Worm (Caenorhabditis elegans) whole organism, L3 larva: ENCODE measurements around the gene cah-4.

Experiments used
- R02D3.7 ChIP-seq: fragments of 150-350 bp; optimal IDR thresholded peaks from 2 replicates; lab custom pipeline; 2014; ENCODE audit warnings: missing biosample characterization, missing genetic modification characterization
- ZK546.5 ChIP-seq: sonication (generic microtip); optimal IDR thresholded peaks from 2 replicates; lab custom pipeline; 2017; ENCODE audit warnings: missing biosample characterization, missing genetic modification characterization
- ceh-16 ChIP-seq: sonication (generic microtip); optimal IDR thresholded peaks from 2 replicates; lab custom pipeline; 2017; ENCODE audit warnings: missing biosample characterization, missing genetic modification characterization
- ceh-28 ChIP-seq: fragments of 150-350 bp; optimal IDR thresholded peaks from 2 replicates; lab custom pipeline; 2014; ENCODE audit warnings: missing biosample characterization, missing genetic modification reagents, missing genetic modification characterization
- daf-12 ChIP-seq: fragments of 150-350 bp; optimal IDR thresholded peaks from 2 replicates; lab custom pipeline; 2014; ENCODE audit warnings: missing biosample characterization, missing genetic modification reagents, missing genetic modification characterization
- elt-2 ChIP-seq: sonication (generic microtip); optimal IDR thresholded peaks from 2 replicates; lab custom pipeline; 2016; ENCODE audit warnings: missing genetic modification reagents, mild to moderate bottlenecking, missing genetic modification characterization, missing compliant biosample characterization
- elt-3 ChIP-seq, 3 experiments: fragments of 150-350 bp in 1 of 3; sonication (generic microtip) in 2 of 3; optimal IDR thresholded peaks; 2 replicates in 2 of 3; 4 replicates in 1 of 3; lab custom pipeline; 2014 to 2017; ENCODE audit warnings: missing biosample characterization in 3 of 3, missing genetic modification characterization in 3 of 3
- eor-1 ChIP-seq, 2 experiments: fragments of 150-350 bp; optimal IDR thresholded peaks; 2 replicates each; lab custom pipeline; 2014 to 2018; ENCODE audit warnings: missing biosample characterization in 2 of 2, missing genetic modification characterization in 2 of 2
- fkh-10 ChIP-seq: sonication (generic microtip); optimal IDR thresholded peaks from 2 replicates; lab custom pipeline; 2017; ENCODE audit warnings: missing biosample characterization, missing genetic modification reagents, missing genetic modification characterization
- fos-1 ChIP-seq: fragments of 150-350 bp; optimal IDR thresholded peaks from 2 replicates; lab custom pipeline; 2014; ENCODE audit warnings: missing biosample characterization, missing genetic modification characterization
- hmg-11 ChIP-seq: sonication (generic microtip); optimal IDR thresholded peaks from 2 replicates; lab custom pipeline; 2016; ENCODE audit warnings: missing genetic modification characterization, missing compliant biosample characterization
- jun-1 ChIP-seq: fragments of 150-350 bp; optimal IDR thresholded peaks from 2 replicates; lab custom pipeline; 2014; ENCODE audit warnings: missing biosample characterization, missing genetic modification reagents, missing genetic modification characterization
- lin-15B ChIP-seq: fragments of 150-350 bp; optimal IDR thresholded peaks from 2 replicates; lab custom pipeline; 2014; ENCODE audit warnings: missing biosample characterization, missing genetic modification characterization
- lin-39 ChIP-seq: fragments of 150-350 bp; optimal IDR thresholded peaks from 2 replicates; lab custom pipeline; 2018; ENCODE audit warnings: missing biosample characterization, missing genetic modification reagents, missing genetic modification characterization
- lsy-12 ChIP-seq: sonication (generic microtip); optimal IDR thresholded peaks from 2 replicates; lab custom pipeline; 2016; ENCODE audit warnings: mild to moderate bottlenecking, missing genetic modification characterization, missing compliant biosample characterization
- mdl-1 ChIP-seq: fragments of 150-350 bp; optimal IDR thresholded peaks from 2 replicates; lab custom pipeline; 2014; ENCODE audit warnings: missing biosample characterization, missing genetic modification characterization
- mml-1 ChIP-seq: fragments of 150-350 bp; sonication (generic microtip); optimal IDR thresholded peaks from 3 replicates; lab custom pipeline; 2014; ENCODE audit warnings: missing biosample characterization, missing genetic modification characterization
- nfya-1 ChIP-seq: sonication (generic microtip); optimal IDR thresholded peaks from 2 replicates; lab custom pipeline; 2017; ENCODE audit warnings: missing genetic modification characterization, mild to moderate bottlenecking, missing compliant biosample characterization, antibody characterized with exemption, moderate library complexity; ENCODE audit not compliant: insufficient read depth
- nhr-12 ChIP-seq: fragments of 150-350 bp; optimal IDR thresholded peaks from 2 replicates; lab custom pipeline; 2014; ENCODE audit warnings: missing biosample characterization, missing genetic modification characterization
- nhr-23 ChIP-seq: fragments of 150-350 bp; optimal IDR thresholded peaks from 2 replicates; lab custom pipeline; 2014; ENCODE audit warnings: missing biosample characterization, missing genetic modification reagents, missing genetic modification characterization
- nhr-237 ChIP-seq: fragments of 150-350 bp; optimal IDR thresholded peaks from 2 replicates; lab custom pipeline; 2014; ENCODE audit warnings: missing biosample characterization, missing genetic modification characterization
- nhr-25 ChIP-seq: sonication (generic microtip); optimal IDR thresholded peaks from 2 replicates; lab custom pipeline; 2017; ENCODE audit warnings: missing biosample characterization, missing genetic modification characterization
- nhr-28 ChIP-seq: fragments of 150-350 bp; optimal IDR thresholded peaks from 2 replicates; lab custom pipeline; 2014; ENCODE audit warnings: missing biosample characterization, missing genetic modification characterization
- nhr-43 ChIP-seq: sonication (generic microtip); optimal IDR thresholded peaks from 2 replicates; lab custom pipeline; 2016; ENCODE audit warnings: mild to moderate bottlenecking, missing genetic modification characterization, missing compliant biosample characterization; ENCODE audit not compliant: poor library complexity, severe bottlenecking
- nhr-76 ChIP-seq: fragments of 150-350 bp; sonication (generic microtip); optimal IDR thresholded peaks from 5 replicates; lab custom pipeline; 2014; ENCODE audit warnings: missing biosample characterization, missing genetic modification characterization
- nhr-77 ChIP-seq: fragments of 150-350 bp; optimal IDR thresholded peaks from 2 replicates; lab custom pipeline; 2014; ENCODE audit warnings: missing biosample characterization, missing genetic modification characterization
- pha-4 ChIP-seq: fragments of 150-350 bp; optimal IDR thresholded peaks from 2 replicates; lab custom pipeline; 2014; ENCODE audit warnings: missing biosample characterization, missing genetic modification reagents, missing genetic modification characterization
- pqm-1 ChIP-seq: fragments of 150-350 bp; optimal IDR thresholded peaks from 2 replicates; lab custom pipeline; 2017; ENCODE audit warnings: missing biosample characterization, missing genetic modification characterization, inconsistent platforms
- sea-2 ChIP-seq: fragments of 150-350 bp; sonication (generic microtip); optimal IDR thresholded peaks from 4 replicates; lab custom pipeline; 2014; ENCODE audit warnings: missing biosample characterization, missing genetic modification reagents, missing genetic modification characterization
- skn-1 ChIP-seq: fragments of 150-350 bp; optimal IDR thresholded peaks from 2 replicates; lab custom pipeline; 2014; ENCODE audit warnings: missing biosample characterization, missing genetic modification characterization
- snpc-4 ChIP-seq: fragments of 150-350 bp; optimal IDR thresholded peaks from 2 replicates; lab custom pipeline; 2014; ENCODE audit warnings: missing biosample characterization, missing genetic modification characterization
- unc-39 ChIP-seq: sonication (generic microtip); optimal IDR thresholded peaks from 4 replicates; lab custom pipeline; 2017; ENCODE audit warnings: missing biosample characterization, missing genetic modification characterization
- unc-62 ChIP-seq: fragments of 150-350 bp; sonication (generic microtip); optimal IDR thresholded peaks from 4 replicates; lab custom pipeline; 2014; ENCODE audit warnings: missing biosample characterization, missing genetic modification reagents, missing genetic modification characterization
- zag-1 ChIP-seq: fragments of 150-350 bp; optimal IDR thresholded peaks from 2 replicates; lab custom pipeline; 2014; ENCODE audit warnings: missing biosample characterization, missing genetic modification characterization
- ztf-11 ChIP-seq: fragments of 150-350 bp; optimal IDR thresholded peaks from 2 replicates; lab custom pipeline; 2014; ENCODE audit warnings: missing biosample characterization, missing genetic modification characterization

cah-4 gene

ce11 chrX:13528630-13529138 is 13.7 kb upstream of the cah-4 start, which contains the start of gene F18H3.4:
Gene F18H3.4, plus strand, starts transcription at chrX:13529088.
- TF ChIP-seq hmg-11 = peak; percentile 20
- TF ChIP-seq jun-1 (tag; lab: Kevin White, UChicago) = peak; percentile 94
- TF ChIP-seq pha-4 (tag; lab: Kevin White, UChicago) = peak; percentile 65
- TF ChIP-seq ZK546.5 (tag; lab: Kevin White, UChicago) = no peak
- no peak for TF ChIP-seq skn-1 (tag; lab: Kevin White, UChicago)
- no peak for TF ChIP-seq nhr-76 (tag; lab: Kevin White, UChicago)
- no peak for TF ChIP-seq zag-1
- no peak for TF ChIP-seq nhr-28
- no peak for TF ChIP-seq snpc-4 (tag; lab: Kevin White, UChicago)
- no peak for TF ChIP-seq sea-2
- TF ChIP-seq lsy-12 = no peak
- no peak for TF ChIP-seq nhr-237 (tag; lab: Kevin White, UChicago)
- TF ChIP-seq nhr-25 (tag; lab: Kevin White, UChicago) = no peak
- no peak for TF ChIP-seq mml-1
- TF ChIP-seq pqm-1 (tag; lab: Kevin White, UChicago) = peak; percentile 99
- TF ChIP-seq mdl-1 (tag; lab: Kevin White, UChicago) = no peak
- peak; percentile 30 for TF ChIP-seq ceh-28 (tag; lab: Kevin White, UChicago)
- peak; percentile 34 for TF ChIP-seq nhr-23 (tag; lab: Kevin White, UChicago)
- no peak for TF ChIP-seq eor-1 (tag; optimal IDR thresholded peaks at IDR 0.05; lab: Kevin White, UChicago)
- TF ChIP-seq nhr-12 (tag; lab: Kevin White, UChicago) = no peak
- TF ChIP-seq nhr-77 (tag; lab: Kevin White, UChicago) = no peak
- TF ChIP-seq lin-15B (tag; lab: Kevin White, UChicago) = no peak
- TF ChIP-seq R02D3.7 = no peak
- peak; percentile 90 for TF ChIP-seq fos-1 (tag; lab: Kevin White, UChicago)
- no peak for TF ChIP-seq ceh-16 (tag; lab: Kevin White, UChicago)
- no peak for TF ChIP-seq daf-12 (tag; lab: Kevin White, UChicago)
- TF ChIP-seq elt-3 (tag; optimal IDR thresholded peaks at IDR 0.05; lab: Kevin White, UChicago) = peak in 1 of 3 experiments; percentile 27
- TF ChIP-seq ztf-11 = no peak
- peak; percentile 29 for TF ChIP-seq nhr-43
- TF ChIP-seq nfya-1 (tag; lab: Kevin White, UChicago) = peak; percentile 19
- TF ChIP-seq elt-2 (tag; lab: Kevin White, UChicago) = peak; percentile 98

ce11 chrX:13530015-13530778 is 12.2 kb upstream of the cah-4 start:
- TF ChIP-seq nhr-77 (tag; lab: Kevin White, UChicago) = no peak
- TF ChIP-seq fkh-10 (GFP tag; lab: Kevin White, UChicago) = no peak
- no peak for TF ChIP-seq ceh-16 (tag; lab: Kevin White, UChicago)
- TF ChIP-seq, all 47 proteins: peak for 0

- TF ChIP-seq ceh-16 (tag; lab: Kevin White, UChicago) = no peak
- TF ChIP-seq hmg-11 = peak; percentile 44
- TF ChIP-seq lin-39 (tag; lab: Kevin White, UChicago) = peak; percentile 46
- TF ChIP-seq unc-62 (GFP tag; lab: Kevin White, UChicago) = no peak
- no peak for TF ChIP-seq unc-39
- peak; percentile 9 for TF ChIP-seq nfya-1 (tag; lab: Kevin White, UChicago)
Measured at ce11 chrX:13532424-13533309, 9.7 kb upstream of the cah-4 start, which contains the start of gene acr-12. Gene acr-12, plus strand, starts transcription at chrX:13532853.
